Worm (Caenorhabditis elegans): ENCODE results near the gene cnd-1.
A peak's percentile ranks its signal among the peaks of the same experiment; 100 is the strongest.

cnd-1 gene

ce11 chrIII:5260394-5260793 lies 16.0 kb upstream of the cnd-1 start, which contains the start of gene gop-3:
gop-3 (plus strand) TSS chrIII:5260694.
- no peak for TF ChIP-seq scrt-1 (GFP tag; IDR thresholded peaks at IDR 0.05)
- no peak for TF ChIP-seq tbx-11 (GFP tag; IDR thresholded peaks at IDR 0.05)
- no peak for TF ChIP-seq hmbx-1 (tag; optimal IDR thresholded peaks at IDR 0.05)
- TF ChIP-seq ama-1 (optimal IDR thresholded peaks at IDR 0.05) = no peak
- no peak for TF ChIP-seq tra-4 (tag; optimal IDR thresholded peaks at IDR 0.05)
- TF ChIP-seq flt-1 (GFP tag; IDR thresholded peaks at IDR 0.05) = no peak
- TF ChIP-seq hnd-1 (tag; optimal IDR thresholded peaks at IDR 0.05) = no peak
- no peak for TF ChIP-seq sea-1 (GFP tag; conservative IDR thresholded peaks at IDR 0.05)
- no peak for TF ChIP-seq pes-1 (GFP tag; IDR thresholded peaks at IDR 0.05)
- TF ChIP-seq tbx-37 (GFP tag; conservative IDR thresholded peaks at IDR 0.05) = no peak
- TF ChIP-seq B0310.2 (tag; optimal IDR thresholded peaks at IDR 0.05) = no peak
- TF ChIP-seq ceh-36 (tag; optimal IDR thresholded peaks at IDR 0.05) = no peak
- TF ChIP-seq ceh-13 (GFP tag; optimal IDR thresholded peaks at IDR 0.05) = no peak
- TF ChIP-seq aly-1 (tag; optimal IDR thresholded peaks at IDR 0.05) = no peak
- TF ChIP-seq ets-7 (tag; optimal IDR thresholded peaks at IDR 0.05) = no peak
- TF ChIP-seq hmg-4 (GFP tag; optimal IDR thresholded peaks at IDR 0.05) = no peak
- TF ChIP-seq F13C5.2 (tag; optimal IDR thresholded peaks at IDR 0.05) = no peak

ce11 chrIII:5258918-5259317 lies 14.5 kb upstream of the cnd-1 start, which contains the start of gene gop-2:
gop-2 (plus strand) TSS chrIII:5259023.
- TF ChIP-seq F13C5.2 (tag; optimal IDR thresholded peaks at IDR 0.05) (no peak), hmg-4 (GFP tag; optimal IDR thresholded peaks at IDR 0.05) (no peak), tbx-37 (GFP tag; conservative IDR thresholded peaks at IDR 0.05) (no peak), aly-1 (tag; optimal IDR thresholded peaks at IDR 0.05) (no peak), ceh-13 (GFP tag; optimal IDR thresholded peaks at IDR 0.05) (no peak), tra-4 (tag; optimal IDR thresholded peaks at IDR 0.05) (no peak), scrt-1 (GFP tag; IDR thresholded peaks at IDR 0.05) (no peak), ceh-36 (tag; optimal IDR thresholded peaks at IDR 0.05) (no peak), pes-1 (GFP tag; IDR thresholded peaks at IDR 0.05) (no peak), hmbx-1 (tag; optimal IDR thresholded peaks at IDR 0.05) (no peak), tbx-11 (GFP tag; IDR thresholded peaks at IDR 0.05) (no peak), sea-1 (GFP tag; conservative IDR thresholded peaks at IDR 0.05) (no peak), ama-1 (optimal IDR thresholded peaks at IDR 0.05) (no peak), hnd-1 (tag; optimal IDR thresholded peaks at IDR 0.05) (no peak), flt-1 (GFP tag; IDR thresholded peaks at IDR 0.05) (no peak)

ce11 chrIII:5254108-5254507 lies 9.7 kb upstream of the cnd-1 start, which contains the start of the genes sumv-1 and gop-1:
sumv-1 (minus strand) TSS chrIII:5254187.
gop-1 (plus strand) TSS chrIII:5254438.
- no peak for TF ChIP-seq hmg-4 (GFP tag; optimal IDR thresholded peaks at IDR 0.05)
- no peak for TF ChIP-seq scrt-1 (GFP tag; IDR thresholded peaks at IDR 0.05)
- TF ChIP-seq tbx-37 (GFP tag; conservative IDR thresholded peaks at IDR 0.05) = no peak

- TF ChIP-seq sea-1 (GFP tag; conservative IDR thresholded peaks at IDR 0.05) (no peak), ceh-36 (tag; optimal IDR thresholded peaks at IDR 0.05) (peak; percentile 67)
Measured at ce11 chrIII:5248706-5249105, 4.3 kb upstream of the cnd-1 start.

- no peak for TF ChIP-seq hmbx-1 (tag; optimal IDR thresholded peaks at IDR 0.05)
- TF ChIP-seq hmg-4 (GFP tag; optimal IDR thresholded peaks at IDR 0.05) = no peak
- no peak for TF ChIP-seq ama-1 (optimal IDR thresholded peaks at IDR 0.05)
- no peak for TF ChIP-seq hnd-1 (tag; optimal IDR thresholded peaks at IDR 0.05)
- no peak for TF ChIP-seq ceh-36 (tag; optimal IDR thresholded peaks at IDR 0.05)
- no peak for TF ChIP-seq tbx-37 (GFP tag; conservative IDR thresholded peaks at IDR 0.05)
- TF ChIP-seq aly-1 (tag; optimal IDR thresholded peaks at IDR 0.05) = no peak
- TF ChIP-seq sea-1 (GFP tag; conservative IDR thresholded peaks at IDR 0.05) = no peak
- TF ChIP-seq ets-7 (tag; optimal IDR thresholded peaks at IDR 0.05) = no peak
- TF ChIP-seq ceh-13 (GFP tag; optimal IDR thresholded peaks at IDR 0.05) = no peak
- TF ChIP-seq scrt-1 (GFP tag; IDR thresholded peaks at IDR 0.05) = no peak
- TF ChIP-seq tbx-11 (GFP tag; IDR thresholded peaks at IDR 0.05) = no peak
- TF ChIP-seq F13C5.2 (tag; optimal IDR thresholded peaks at IDR 0.05) = no peak
- no peak for TF ChIP-seq B0310.2 (tag; optimal IDR thresholded peaks at IDR 0.05)
- TF ChIP-seq flt-1 (GFP tag; IDR thresholded peaks at IDR 0.05) = no peak
- no peak for TF ChIP-seq pes-1 (GFP tag; IDR thresholded peaks at IDR 0.05)
- TF ChIP-seq tra-4 (tag; optimal IDR thresholded peaks at IDR 0.05) = no peak
Measured at ce11 chrIII:5245067-5245466, 628 bp upstream of the cnd-1 start.

ce11 chrIII:5241854-5242253 lies 2.6 kb downstream of the cnd-1 start:
- no peak for TF ChIP-seq sea-1 (GFP tag; conservative IDR thresholded peaks at IDR 0.05)
- no peak for TF ChIP-seq tra-4 (tag; optimal IDR thresholded peaks at IDR 0.05)
- TF ChIP-seq ceh-36 (tag; optimal IDR thresholded peaks at IDR 0.05) = no peak
- no peak for TF ChIP-seq tbx-37 (GFP tag; conservative IDR thresholded peaks at IDR 0.05)
- no peak for TF ChIP-seq ceh-13 (GFP tag; optimal IDR thresholded peaks at IDR 0.05)
- TF ChIP-seq scrt-1 (GFP tag; IDR thresholded peaks at IDR 0.05) = no peak
- TF ChIP-seq tbx-11 (GFP tag; IDR thresholded peaks at IDR 0.05) = no peak
- TF ChIP-seq hnd-1 (tag; optimal IDR thresholded peaks at IDR 0.05) = no peak
- TF ChIP-seq pes-1 (GFP tag; IDR thresholded peaks at IDR 0.05) = no peak
- no peak for TF ChIP-seq ets-7 (tag; optimal IDR thresholded peaks at IDR 0.05)
- TF ChIP-seq F13C5.2 (tag; optimal IDR thresholded peaks at IDR 0.05) = no peak
- TF ChIP-seq ama-1 (optimal IDR thresholded peaks at IDR 0.05) = no peak
- TF ChIP-seq B0310.2 (tag; optimal IDR thresholded peaks at IDR 0.05) = no peak

ce11 chrIII:5236104-5236503 lies 8.3 kb downstream of the cnd-1 start, which contains the start of gene prx-10:
prx-10 (plus strand) TSS chrIII:5236404.
- TF ChIP-seq hmbx-1 (tag; optimal IDR thresholded peaks at IDR 0.05) (no peak), flt-1 (GFP tag; IDR thresholded peaks at IDR 0.05) (no peak), tra-4 (tag; optimal IDR thresholded peaks at IDR 0.05) (no peak), ceh-13 (GFP tag; optimal IDR thresholded peaks at IDR 0.05) (no peak), tbx-11 (GFP tag; IDR thresholded peaks at IDR 0.05) (no peak), pes-1 (GFP tag; IDR thresholded peaks at IDR 0.05) (no peak), scrt-1 (GFP tag; IDR thresholded peaks at IDR 0.05) (no peak), ceh-36 (tag; optimal IDR thresholded peaks at IDR 0.05) (no peak)

ce11 chrIII:5234312-5234711 lies 10.1 kb downstream of the cnd-1 start, which contains the start of gene mrps-26:
mrps-26 (plus strand) TSS chrIII:5234612.
- TF ChIP-seq tra-4 (tag; optimal IDR thresholded peaks at IDR 0.05) = no peak
- TF ChIP-seq ceh-13 (GFP tag; optimal IDR thresholded peaks at IDR 0.05) = no peak
- TF ChIP-seq ama-1 (optimal IDR thresholded peaks at IDR 0.05) = no peak
- TF ChIP-seq ets-7 (tag; optimal IDR thresholded peaks at IDR 0.05) = no peak
- no peak for TF ChIP-seq tbx-37 (GFP tag; conservative IDR thresholded peaks at IDR 0.05)
- TF ChIP-seq scrt-1 (GFP tag; IDR thresholded peaks at IDR 0.05) = no peak
- TF ChIP-seq hnd-1 (tag; optimal IDR thresholded peaks at IDR 0.05) = no peak
- TF ChIP-seq F13C5.2 (tag; optimal IDR thresholded peaks at IDR 0.05) = no peak

Data from whole organism, early embryonic.